Worm (Caenorhabditis elegans) whole organism, L4 larva: ENCODE data around the gene C48B4.6.

ENCODE experiments used
- T26A8.4 ChIP-seq: fragments of 200-800 bp; sonication (Bioruptor generic); IDR thresholded peaks from 2 replicates; pipeline ENCODE4 v1.3.6; 2022; ENCODE audit warnings: missing genetic modification characterization, missing compliant biosample characterization
- aha-1 ChIP-seq: fragments of 150-350 bp; peaks from one replicate; lab custom pipeline; 2014; ENCODE audit warnings: missing biosample characterization, missing genetic modification characterization
- aly-2 ChIP-seq: sonication (generic microtip); optimal IDR thresholded peaks from 2 replicates; lab custom pipeline; 2018; ENCODE audit warnings: missing biosample characterization, missing genetic modification characterization
- attf-4 ChIP-seq: sonication (generic microtip); optimal IDR thresholded peaks from 3 replicates; lab custom pipeline; 2017; ENCODE audit warnings: missing biosample characterization, missing genetic modification characterization
- ceh-28 ChIP-seq: fragments of 150-350 bp; optimal IDR thresholded peaks from 2 replicates; lab custom pipeline; 2014; ENCODE audit warnings: missing biosample characterization, missing genetic modification reagents, missing genetic modification characterization
- daf-12 ChIP-seq: fragments of 150-350 bp; optimal IDR thresholded peaks from 2 replicates; lab custom pipeline; 2014; ENCODE audit warnings: missing biosample characterization, missing genetic modification reagents, missing genetic modification characterization
- daf-16 ChIP-seq, 3 experiments: sonication (generic microtip); optimal IDR thresholded peaks; 2 replicates each; lab custom pipeline; 2016 to 2017; ENCODE audit warnings: missing genetic modification characterization in 3 of 3, missing genetic modification reagents in 3 of 3, mild to moderate bottlenecking in 2 of 3, missing compliant biosample characterization in 2 of 3, missing biosample characterization in 1 of 3, moderate library complexity in 1 of 3
- daf-19 ChIP-seq: fragments of 200-800 bp; sonication (Bioruptor generic); conservative IDR thresholded peaks from 2 replicates; pipeline ENCODE4 v1.3.6; 2022; ENCODE audit warnings: missing genetic modification characterization, missing compliant biosample characterization
- dmd-6 ChIP-seq: fragments of 200-800 bp; sonication (Bioruptor generic); IDR thresholded peaks from 2 replicates; pipeline ENCODE4 v1.3.6; 2022; ENCODE audit warnings: missing genetic modification reagents, missing genetic modification characterization, missing compliant biosample characterization
- dmd-9 ChIP-seq: fragments of 200-800 bp; sonication (Bioruptor generic); IDR thresholded peaks from 2 replicates; pipeline ENCODE4 v1.3.6; 2022; ENCODE audit warnings: missing genetic modification reagents, missing genetic modification characterization, missing compliant biosample characterization
- dpl-1 ChIP-seq: fragments of 150-350 bp; optimal IDR thresholded peaks from 2 replicates; lab custom pipeline; 2014; ENCODE audit warnings: missing biosample characterization, missing genetic modification reagents, missing genetic modification characterization
- duxl-1 ChIP-seq: sonication (generic microtip); optimal IDR thresholded peaks from 2 replicates; lab custom pipeline; 2016; ENCODE audit warnings: mild to moderate bottlenecking, missing genetic modification characterization, moderate library complexity, missing compliant biosample characterization; ENCODE audit not compliant: poor library complexity
- fos-1 ChIP-seq: fragments of 150-350 bp; optimal IDR thresholded peaks from 2 replicates; lab custom pipeline; 2014; ENCODE audit warnings: missing biosample characterization, missing genetic modification characterization
- gei-8 ChIP-seq: fragments of 200-800 bp; sonication (Bioruptor generic); optimal IDR thresholded peaks from 2 replicates; lab custom pipeline; 2018; ENCODE audit warnings: mild to moderate bottlenecking, missing genetic modification characterization, missing compliant biosample characterization
- hlh-11 ChIP-seq: fragments of 200-800 bp; sonication (Bioruptor generic); optimal IDR thresholded peaks from 2 replicates; lab custom pipeline; 2018; ENCODE audit warnings: mild to moderate bottlenecking, missing genetic modification characterization, missing compliant biosample characterization
- hlh-30 ChIP-seq: sonication (generic microtip); optimal IDR thresholded peaks from 2 replicates; lab custom pipeline; 2017; ENCODE audit warnings: antibody characterized with exemption, mild to moderate bottlenecking, missing genetic modification characterization, missing compliant biosample characterization; ENCODE audit not compliant: insufficient read depth
- jun-1 ChIP-seq: fragments of 150-350 bp; optimal IDR thresholded peaks from 2 replicates; lab custom pipeline; 2014; ENCODE audit warnings: missing biosample characterization, missing genetic modification reagents, missing genetic modification characterization
- lim-7 ChIP-seq: fragments of 200-800 bp; sonication (Bioruptor generic); IDR thresholded peaks from 2 replicates; pipeline ENCODE4 v1.3.6; 2022; ENCODE audit warnings: missing genetic modification characterization, missing compliant biosample characterization
- lin-1 ChIP-seq: fragments of 200-800 bp; sonication (Bioruptor generic); IDR thresholded peaks from 2 replicates; pipeline ENCODE4 v1.3.6; 2022; ENCODE audit warnings: missing genetic modification reagents, missing genetic modification characterization, missing compliant biosample characterization
- lin-15B ChIP-seq: fragments of 150-350 bp; sonication (generic microtip); optimal IDR thresholded peaks from 3 replicates; lab custom pipeline; 2014; ENCODE audit warnings: missing biosample characterization, missing genetic modification characterization
- lin-29 ChIP-seq: fragments of 200-800 bp; sonication (Bioruptor generic); IDR thresholded peaks from 2 replicates; pipeline ENCODE4 v1.3.6; 2022; ENCODE audit warnings: missing genetic modification reagents, missing genetic modification characterization, missing compliant biosample characterization
- lin-38 ChIP-seq: fragments of 200-800 bp; sonication (Bioruptor generic); IDR thresholded peaks from 2 replicates; pipeline ENCODE4 v1.3.6; 2022; ENCODE audit warnings: missing genetic modification reagents, missing genetic modification characterization, missing compliant biosample characterization
- lir-3 ChIP-seq: sonication (generic microtip); optimal IDR thresholded peaks from 2 replicates; lab custom pipeline; 2016; ENCODE audit warnings: mild to moderate bottlenecking, missing genetic modification characterization, missing compliant biosample characterization
- lsy-2 ChIP-seq, 2 experiments: fragments of 150-350 bp in 1 of 2; sonication (generic microtip) in 1 of 2; optimal IDR thresholded peaks; 2 replicates each; lab custom pipeline; 2014 to 2017; ENCODE audit warnings: missing biosample characterization in 2 of 2, missing genetic modification characterization in 2 of 2
- mdt-29 ChIP-seq: fragments of 200-800 bp; sonication (Bioruptor generic); IDR thresholded peaks from 2 replicates; pipeline ENCODE4 v1.3.6; 2022; ENCODE audit warnings: missing genetic modification reagents, missing genetic modification characterization, missing compliant biosample characterization
- mep-1 ChIP-seq: fragments of 150-350 bp; sonication (generic microtip); optimal IDR thresholded peaks from 3 replicates; lab custom pipeline; 2014; ENCODE audit warnings: missing biosample characterization, missing genetic modification characterization
- mes-2 ChIP-seq: sonication (generic microtip); optimal IDR thresholded peaks from 2 replicates; lab custom pipeline; 2016; ENCODE audit warnings: missing genotype, mild to moderate bottlenecking, missing genetic modification characterization, missing compliant biosample characterization; ENCODE audit not compliant: poor library complexity, severe bottlenecking
- mxl-2 ChIP-seq: fragments of 200-800 bp; sonication (Bioruptor generic); conservative IDR thresholded peaks from 2 replicates; pipeline ENCODE4 v1.3.6; 2022; ENCODE audit warnings: missing genetic modification reagents, missing genetic modification characterization, missing compliant biosample characterization
- nhr-10 ChIP-seq: fragments of 150-350 bp; optimal IDR thresholded peaks from 2 replicates; lab custom pipeline; 2014; ENCODE audit warnings: missing biosample characterization, missing genetic modification characterization
- nhr-102 ChIP-seq: sonication (generic microtip); optimal IDR thresholded peaks from 2 replicates; lab custom pipeline; 2016; ENCODE audit warnings: mild to moderate bottlenecking, missing genetic modification characterization, moderate library complexity, missing compliant biosample characterization
- nhr-237 ChIP-seq: sonication (generic microtip); optimal IDR thresholded peaks from 2 replicates; lab custom pipeline; 2017; ENCODE audit warnings: missing biosample characterization, missing genetic modification characterization
- nhr-28 ChIP-seq: fragments of 150-350 bp; optimal IDR thresholded peaks from 2 replicates; lab custom pipeline; 2014; ENCODE audit warnings: missing biosample characterization, missing genetic modification characterization
- nhr-76 ChIP-seq: fragments of 150-350 bp; optimal IDR thresholded peaks from 2 replicates; lab custom pipeline; 2014; ENCODE audit warnings: missing biosample characterization, missing genetic modification characterization
- pha-4 ChIP-seq, 2 experiments: fragments of 150-350 bp in 1 of 2; fragments of 200-800 bp in 1 of 2; sonication (Bioruptor generic) in 1 of 2; IDR thresholded peaks in 1 of 2; optimal IDR thresholded peaks in 1 of 2; 2 replicates each; pipeline versions ENCODE4 v1.3.6 to Lab custom; 2014 to 2022; ENCODE audit warnings: missing genetic modification characterization in 2 of 2, missing genetic modification reagents in 2 of 2, missing biosample characterization in 1 of 2, missing compliant biosample characterization in 1 of 2
- set-16 ChIP-seq: fragments of 200-800 bp; sonication (Bioruptor generic); IDR thresholded peaks from 2 replicates; pipeline ENCODE4 v1.3.6; 2022; ENCODE audit warnings: missing genetic modification reagents, missing genetic modification characterization, missing compliant biosample characterization
- spr-1 ChIP-seq: sonication (generic microtip); optimal IDR thresholded peaks from 2 replicates; lab custom pipeline; 2016; ENCODE audit warnings: mild to moderate bottlenecking, missing genetic modification characterization, missing compliant biosample characterization
- unc-62 ChIP-seq, 3 experiments: fragments of 150-350 bp in 1 of 3; sonication (generic microtip); optimal IDR thresholded peaks in 2 of 3; peaks in 1 of 3; 1 replicate in 1 of 3; 2 replicates in 2 of 3; lab custom pipeline; 2014 to 2017; ENCODE audit warnings: missing biosample characterization in 3 of 3, missing genetic modification characterization in 3 of 3, missing genetic modification reagents in 3 of 3, missing genotype in 1 of 3
- vab-7 ChIP-seq: fragments of 200-800 bp; sonication (Bioruptor generic); IDR thresholded peaks from 2 replicates; pipeline ENCODE4 v1.3.6; 2022; ENCODE audit warnings: missing genetic modification reagents, missing genetic modification characterization, missing compliant biosample characterization
- zag-1 ChIP-seq: fragments of 150-350 bp; optimal IDR thresholded peaks from 2 replicates; lab custom pipeline; 2014; ENCODE audit warnings: missing biosample characterization, missing genetic modification characterization
- ztf-11 ChIP-seq: fragments of 150-350 bp; optimal IDR thresholded peaks from 2 replicates; lab custom pipeline; 2014; ENCODE audit warnings: missing biosample characterization, missing genetic modification characterization
- ztf-7 ChIP-seq: fragments of 150-350 bp; optimal IDR thresholded peaks from 2 replicates; lab custom pipeline; 2014; ENCODE audit warnings: missing biosample characterization, missing genetic modification characterization

C48B4.6 gene

ce11 chrIII:9582240-9582639 is 23.9 kb upstream of the C48B4.6 start, which contains the start of gene C48B4.3 (continued):
- TF ChIP-seq ceh-28 (tag; lab: Kevin White, UChicago) = no peak
- TF ChIP-seq, all 104 proteins: peak for 7

ce11 chrIII:9580039-9580891 is 21.9 kb upstream of the C48B4.6 start, which contains the start of gene ced-7:
Gene ced-7, minus strand, starts transcription at chrIII:9580089.
- TF ChIP-seq lin-38 (GFP tag; lab: Robert Waterston, UW) (peak; percentile 49), zag-1 (tag; lab: Kevin White, UChicago) (no peak), unc-62 (GFP tag; optimal IDR thresholded peaks at IDR 0.05 in 1 of 2; lab: Kevin White, UChicago) (peak in 1 of 2 experiments; percentile 45), unc-62 (tag; optimal IDR thresholded peaks at IDR 0.05; lab: Kevin White, UChicago) (no peak), jun-1 (tag; lab: Kevin White, UChicago) (no peak), vab-7 (GFP tag; lab: Robert Waterston, UW) (no peak), hlh-30 (tag; lab: Kevin White, UChicago) (peak; percentile 87), lsy-2 (tag; optimal IDR thresholded peaks at IDR 0.05; lab: Kevin White, UChicago) (peak in 1 of 2 experiments; percentile 28), daf-16 (GFP tag; optimal IDR thresholded peaks at IDR 0.05; lab: Kevin White, UChicago) (no peak), daf-16 (tag; optimal IDR thresholded peaks at IDR 0.05; lab: Kevin White, UChicago) (peak; percentile 77)

ce11 chrIII:9570869-9571268 is 12.5 kb upstream of the C48B4.6 start:
- TF ChIP-seq lim-7 (GFP tag; lab: Robert Waterston, UW) (no peak), hlh-11 (tag; lab: Kevin White, UChicago) (no peak), nhr-237 (no peak), nhr-28 (tag; lab: Kevin White, UChicago) (no peak), daf-19 (no peak), ztf-7 (tag; lab: Kevin White, UChicago) (no peak), daf-12 (tag; lab: Kevin White, UChicago) (no peak), attf-4 (no peak), dpl-1 (peak; percentile 85), lin-29 (no peak), lin-38 (GFP tag; lab: Robert Waterston, UW) (peak; percentile 42; the same call in 1 of the 2 replicates), jun-1 (tag; lab: Kevin White, UChicago) (no peak), mes-2 (tag; lab: Kevin White, UChicago) (peak; percentile 13), dmd-9 (no peak), lsy-2 (tag; optimal IDR thresholded peaks at IDR 0.05; lab: Kevin White, UChicago) (peak in 1 of 2 experiments; percentile 54), zag-1 (tag; lab: Kevin White, UChicago) (no peak), T26A8.4 (GFP tag; lab: Robert Waterston, UW) (peak; percentile 21; the same call in 1 of the 2 replicates), nhr-10 (tag; lab: Kevin White, UChicago) (no peak), pha-4 (GFP tag; IDR thresholded peaks at IDR 0.05; lab: Robert Waterston, UW) (no peak), pha-4 (tag; optimal IDR thresholded peaks at IDR 0.05; lab: Kevin White, UChicago) (no peak), lin-1 (GFP tag; lab: Robert Waterston, UW) (no peak), spr-1 (tag; lab: Kevin White, UChicago) (no peak), fos-1 (tag; lab: Kevin White, UChicago) (no peak), lin-15B (no peak)
- TF ChIP-seq, all 104 proteins: peak for 5

- no peak for TF ChIP-seq aly-2
- TF ChIP-seq gei-8 (GFP tag; lab: Kevin White, UChicago) = no peak
- TF ChIP-seq attf-4 = no peak
- no peak for TF ChIP-seq set-16 (GFP tag; lab: Robert Waterston, UW)
- no peak for TF ChIP-seq duxl-1 (tag; lab: Kevin White, UChicago)
- TF ChIP-seq dmd-6 (GFP tag; lab: Robert Waterston, UW) = no peak
- no peak for TF ChIP-seq lim-7 (GFP tag; lab: Robert Waterston, UW)
- TF ChIP-seq mdt-29 (GFP tag; lab: Robert Waterston, UW) = no peak
- no peak for TF ChIP-seq mxl-2 (GFP tag; lab: Robert Waterston, UW)
- no peak for TF ChIP-seq nhr-76 (tag; lab: Kevin White, UChicago)
- TF ChIP-seq aha-1 (tag; lab: Kevin White, UChicago) = no peak
- TF ChIP-seq ztf-11 (tag; lab: Kevin White, UChicago) = no peak
- TF ChIP-seq nhr-102 (tag; lab: Kevin White, UChicago) = no peak
- TF ChIP-seq mep-1 = no peak
- no peak for TF ChIP-seq lir-3
These were observed 10.1 kb upstream of the C48B4.6 start, which contains the start of gene C48B4.13 for ce11 chrIII:9568451-9568850. Gene C48B4.13, plus strand, starts transcription at chrIII:9568751.
